Worm (Caenorhabditis elegans) whole organism, late embryonic: ENCODE data around the gene trx-5.
"Not testable (repeated sequence)": the region's sequence is repeated elsewhere in the genome, so short reads cannot be mapped to it uniquely, and the experiment has no call there.

Experiments used
- K02D7.2 ChIP-seq: sonication (generic microtip); optimal IDR thresholded peaks from 2 replicates; lab custom pipeline; 2017; ENCODE audit warnings: mild to moderate bottlenecking, missing genetic modification characterization, missing compliant biosample characterization
- ama-1 ChIP-seq: fragments of 150-350 bp; optimal IDR thresholded peaks from 2 replicates; lab custom pipeline; 2014
- elt-2 ChIP-seq: sonication (generic microtip); optimal IDR thresholded peaks from 2 replicates; lab custom pipeline; 2016; ENCODE audit warnings: missing genetic modification reagents, missing genetic modification characterization, missing compliant biosample characterization
- fkh-10 ChIP-seq: fragments of 150-350 bp; optimal IDR thresholded peaks from 2 replicates; lab custom pipeline; 2014; ENCODE audit warnings: missing biosample characterization, missing genetic modification reagents, missing genetic modification characterization
- nfya-1 ChIP-seq: sonication (generic microtip); optimal IDR thresholded peaks from 2 replicates; lab custom pipeline; 2017; ENCODE audit warnings: missing genetic modification characterization, mild to moderate bottlenecking, missing compliant biosample characterization, antibody characterized with exemption, moderate library complexity
- npax-4 ChIP-seq: sonication (generic microtip); optimal IDR thresholded peaks from 2 replicates; lab custom pipeline; 2016; ENCODE audit warnings: missing genetic modification characterization, missing compliant biosample characterization
- rnt-1 ChIP-seq: sonication (generic microtip); optimal IDR thresholded peaks from 2 replicates; lab custom pipeline; 2016; ENCODE audit warnings: missing genetic modification characterization, missing compliant biosample characterization

ce11 chrV:1490874-1491273 lies 43.3 kb downstream of the trx-5 start:
- not testable (repeated sequence) for TF ChIP-seq elt-2 (tag; lab: Kevin White, UChicago); npax-4; fkh-10; nfya-1 (tag; lab: Kevin White, UChicago); ama-1 (lab: Kevin White, UChicago); rnt-1 (tag; lab: Kevin White, UChicago); K02D7.2 (tag; lab: Kevin White, UChicago)
